Worm (Caenorhabditis elegans) whole organism, L4/young adult: ENCODE measurements around the gene mab-21.

ENCODE experiments used
- W03F9.2 ChIP-seq: fragments of 150-350 bp; optimal IDR thresholded peaks from 2 replicates; lab custom pipeline; 2014; ENCODE audit warnings: missing biosample characterization, missing genetic modification characterization
- dao-5 ChIP-seq: sonication (generic microtip); optimal IDR thresholded peaks from 2 replicates; lab custom pipeline; 2016; ENCODE audit warnings: missing genotype, missing genetic modification characterization, moderate library complexity, missing compliant biosample characterization
- him-1 ChIP-seq: sonication (generic microtip); optimal IDR thresholded peaks from 2 replicates; lab custom pipeline; 2016; ENCODE audit warnings: missing genotype, missing genetic modification reagents, missing genetic modification characterization, missing compliant biosample characterization

mab-21 gene

DNA sequence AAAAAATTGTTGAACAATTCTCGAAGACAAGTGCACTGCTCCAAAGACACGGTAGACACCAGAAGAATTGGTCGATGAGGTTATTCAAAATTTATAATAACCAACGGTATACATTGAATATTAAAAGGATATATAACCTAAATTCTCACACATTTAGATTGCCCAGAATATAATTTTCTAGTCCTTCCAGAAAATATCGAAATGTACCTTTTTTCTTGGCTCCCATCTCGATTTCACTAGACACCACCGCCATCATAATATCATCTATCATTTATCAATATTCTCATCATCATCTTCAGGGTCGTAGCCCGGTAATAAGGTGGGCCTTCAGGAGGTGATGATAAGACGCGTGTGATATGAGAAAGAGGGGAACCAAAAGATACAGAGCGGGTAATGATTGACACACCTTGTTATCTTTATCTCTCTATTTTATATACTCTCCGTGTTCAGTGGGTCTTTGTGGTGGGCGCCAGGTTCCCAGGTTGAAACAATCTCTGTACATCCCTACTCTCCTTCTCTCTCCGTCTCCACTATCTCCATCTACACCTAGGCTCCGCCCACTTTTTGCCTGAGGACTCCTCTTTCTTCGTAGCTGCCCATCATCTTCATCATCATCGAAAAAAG, at the start of gene mab-21:
mab-21 (plus strand) TSS at position 615 of the 624 bp plus-strand sequence.
- TF ChIP-seq dao-5 (tag; lab: Kevin White, UChicago): no peak
- TF ChIP-seq W03F9.2 (tag; lab: Kevin White, UChicago): no peak
- no peak for TF ChIP-seq him-1 (tag; lab: Kevin White, UChicago)

DNA sequence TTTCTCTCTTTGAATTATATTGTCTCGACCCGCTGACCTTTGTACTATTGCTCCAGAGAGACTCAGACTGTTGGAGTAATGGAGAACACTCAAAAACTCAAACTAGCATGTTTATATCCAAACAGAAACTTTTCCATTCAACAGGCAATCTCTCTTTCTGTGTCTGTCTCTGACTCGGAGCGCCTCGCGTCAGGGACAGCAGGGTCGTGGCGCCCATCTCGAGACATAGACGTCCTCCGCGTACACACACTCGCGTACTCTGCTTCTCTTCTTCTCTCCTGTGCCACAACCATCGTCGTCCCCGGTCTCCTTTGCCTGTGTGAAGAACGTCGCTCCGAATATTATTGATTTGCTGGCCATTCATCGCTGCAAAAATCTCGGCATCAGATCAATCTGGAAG, 48.6 kb upstream of the mab-21 start:
- TF ChIP-seq W03F9.2 (tag; lab: Kevin White, UChicago) (peak; percentile 20), dao-5 (tag; lab: Kevin White, UChicago) (no peak), him-1 (tag; lab: Kevin White, UChicago) (peak; percentile 32)

DNA sequence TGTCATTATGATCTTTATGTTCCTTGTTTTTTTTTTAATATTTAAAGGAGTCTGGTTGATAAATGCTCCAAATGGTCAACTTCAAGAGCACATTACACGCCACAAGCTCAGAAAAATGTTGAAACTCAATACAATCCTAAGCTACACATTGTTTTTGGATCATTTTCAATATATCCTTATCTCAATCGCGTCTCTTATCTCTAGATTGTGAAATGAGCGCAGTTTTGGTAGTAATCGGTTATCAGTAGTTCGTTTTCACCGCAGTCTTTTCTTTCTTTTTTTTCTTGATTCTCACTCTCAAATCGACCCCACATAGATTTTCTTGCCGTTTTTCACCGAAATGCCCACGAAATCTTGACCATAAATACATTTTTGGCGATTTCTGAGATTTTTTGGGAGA, 47.7 kb upstream of the mab-21 start:
- TF ChIP-seq him-1 (tag; lab: Kevin White, UChicago): no peak
- no peak for TF ChIP-seq W03F9.2 (tag; lab: Kevin White, UChicago)
- no peak for TF ChIP-seq dao-5 (tag; lab: Kevin White, UChicago)

DNA sequence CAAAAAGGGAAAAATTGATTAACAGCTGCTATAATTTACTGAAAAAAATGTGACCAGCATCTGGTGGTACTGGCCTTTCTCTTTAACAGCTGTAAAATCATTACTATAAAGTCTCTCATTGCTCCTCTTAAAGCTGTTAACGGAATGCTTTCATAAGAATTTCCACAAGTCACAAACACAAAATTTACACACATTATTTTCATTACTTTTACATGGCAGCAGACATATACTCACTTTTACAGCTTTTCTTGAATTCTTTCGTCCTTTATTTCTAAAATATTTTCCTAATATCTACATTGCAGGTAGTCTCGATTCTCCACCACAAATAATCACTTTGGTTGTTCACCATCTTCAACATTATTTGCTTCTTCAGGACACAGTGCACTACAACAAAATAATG, 47.2 kb upstream of the mab-21 start, which contains the start of gene imph-1:
imph-1 (plus strand) TSS at position 301 of the 400 bp plus-strand sequence.
- TF ChIP-seq dao-5 (tag; lab: Kevin White, UChicago) (no peak), him-1 (tag; lab: Kevin White, UChicago) (no peak), W03F9.2 (tag; lab: Kevin White, UChicago) (no peak)

DNA sequence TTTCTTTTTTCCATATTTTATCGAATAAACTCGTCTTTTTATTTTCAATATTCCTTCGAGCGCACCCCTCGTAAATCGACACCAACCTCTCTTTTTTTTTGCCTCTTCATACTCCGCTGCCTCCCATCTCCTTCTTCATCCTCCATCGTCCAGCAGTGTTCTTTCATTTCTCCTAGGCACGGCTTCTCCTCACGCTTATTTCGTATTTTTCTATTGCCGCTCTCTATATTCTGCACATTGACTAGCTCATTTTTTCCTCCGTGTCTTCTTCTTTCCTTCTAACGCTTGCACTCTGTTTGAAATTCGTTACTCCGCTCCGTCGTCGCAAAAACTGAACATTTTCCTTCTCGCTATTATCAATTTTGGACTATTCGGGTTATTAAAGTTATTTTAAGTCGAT, 45.2 kb upstream of the mab-21 start:
- TF ChIP-seq him-1 (tag; lab: Kevin White, UChicago): no peak
- TF ChIP-seq W03F9.2 (tag; lab: Kevin White, UChicago): no peak
- no peak for TF ChIP-seq dao-5 (tag; lab: Kevin White, UChicago)

DNA sequence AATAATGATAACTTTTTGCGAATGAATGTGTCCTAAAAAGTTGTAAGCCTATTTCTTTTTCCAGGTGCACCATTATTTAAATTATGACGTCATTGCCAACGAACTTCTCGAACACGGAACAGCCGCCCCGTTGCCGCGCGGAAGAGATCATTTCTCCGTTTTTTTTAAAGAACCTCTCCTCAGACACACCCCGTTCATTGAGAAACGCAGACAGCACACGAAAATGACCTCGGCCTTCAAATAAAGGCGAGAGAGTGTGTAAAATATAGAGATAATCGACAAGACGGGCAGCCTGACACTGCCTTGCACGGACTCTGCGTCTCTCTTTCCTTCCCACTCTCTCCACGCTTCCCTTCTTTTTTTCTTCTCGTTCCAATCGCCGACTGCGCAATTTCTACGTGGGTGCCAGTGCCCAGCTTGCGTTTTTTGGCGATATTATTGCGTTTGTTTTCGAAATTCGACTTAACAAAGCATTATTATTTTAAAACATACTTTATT, 40.1 kb upstream of the mab-21 start:
- TF ChIP-seq W03F9.2 (tag; lab: Kevin White, UChicago): peak; percentile 34
- peak; percentile 7 for TF ChIP-seq him-1 (tag; lab: Kevin White, UChicago)
- no peak for TF ChIP-seq dao-5 (tag; lab: Kevin White, UChicago)

DNA sequence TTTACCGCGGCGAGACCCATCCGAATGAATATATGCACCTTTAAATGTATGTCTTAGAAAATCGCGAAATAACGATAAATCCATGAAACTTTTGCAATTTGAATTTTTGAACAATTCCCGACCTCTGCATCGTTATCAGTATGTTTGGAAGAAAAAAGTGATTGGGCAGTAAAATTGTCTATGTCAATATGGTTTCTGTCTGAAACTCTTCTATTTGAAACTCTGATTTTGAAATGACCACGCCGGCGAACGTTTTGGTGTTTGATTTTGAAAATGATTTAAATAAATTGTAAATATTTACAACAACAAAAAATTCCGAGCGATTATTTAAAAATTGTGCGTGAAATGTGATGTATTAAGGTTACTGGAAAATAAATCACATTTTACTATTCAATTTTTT, 39.3 kb upstream of the mab-21 start:
- TF ChIP-seq W03F9.2 (tag; lab: Kevin White, UChicago) (no peak), him-1 (tag; lab: Kevin White, UChicago) (no peak), dao-5 (tag; lab: Kevin White, UChicago) (no peak)

DNA sequence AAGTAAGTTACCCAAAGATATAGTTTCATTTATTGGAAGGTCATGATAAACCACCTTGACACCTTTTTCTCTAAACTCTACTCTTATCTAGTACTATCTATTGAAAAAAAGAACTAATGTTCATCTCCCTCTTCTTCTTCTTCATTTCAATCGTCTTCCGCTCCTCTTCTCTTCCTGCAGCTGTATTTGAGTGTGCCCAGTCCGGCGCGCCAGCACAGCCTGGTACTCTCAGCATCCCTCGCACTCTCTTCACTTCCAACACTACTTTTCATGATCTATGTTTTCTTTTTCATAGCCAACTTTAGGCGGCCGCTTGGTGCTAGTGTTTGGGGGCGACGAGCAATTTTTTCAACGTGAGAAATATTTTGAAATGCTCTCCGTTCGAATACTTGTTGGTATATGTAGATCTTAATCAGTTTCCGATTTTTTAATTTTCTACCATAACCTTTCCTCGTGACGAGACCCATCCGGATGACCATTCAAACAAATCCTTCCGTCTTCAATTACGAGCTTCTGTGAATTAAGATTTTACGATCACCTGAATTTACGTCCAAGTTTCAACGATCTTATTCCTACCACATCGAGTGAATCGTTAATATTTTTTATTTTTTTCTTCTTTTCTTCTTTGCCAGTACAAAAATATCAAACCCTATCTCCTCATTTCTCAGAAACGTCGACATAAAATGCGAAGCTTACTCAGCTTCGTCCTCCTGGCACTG, 38.3 kb upstream of the mab-21 start, which contains the start of gene pan-1:
pan-1 (plus strand) TSS at position 669 of the 719 bp plus-strand sequence.
- TF ChIP-seq dao-5 (tag; lab: Kevin White, UChicago) (no peak), him-1 (tag; lab: Kevin White, UChicago) (no peak), W03F9.2 (tag; lab: Kevin White, UChicago) (peak; percentile 43)

DNA sequence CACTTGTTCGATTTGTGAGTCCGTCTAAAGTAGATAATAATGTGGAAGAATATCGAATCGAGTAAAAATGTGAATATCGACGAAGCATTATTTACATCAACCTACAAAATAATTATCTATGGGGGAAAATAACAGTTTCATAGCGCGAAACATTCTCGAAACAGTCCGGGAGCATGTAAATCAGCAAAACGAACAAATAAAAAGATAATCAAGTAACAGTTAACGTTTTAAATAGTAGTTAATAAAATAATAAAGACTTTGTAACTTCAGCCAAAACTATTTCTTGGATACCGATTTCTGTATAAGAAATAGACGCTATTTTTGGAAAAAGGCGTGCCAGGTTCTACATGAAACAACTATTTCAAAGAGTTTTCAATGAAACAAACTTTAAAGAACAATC, 32.5 kb upstream of the mab-21 start, which contains the start of gene mlcd-1:
mlcd-1 (minus strand) TSS at position 101 of the 400 bp plus-strand sequence.
- no peak for TF ChIP-seq W03F9.2 (tag; lab: Kevin White, UChicago)
- no peak for TF ChIP-seq dao-5 (tag; lab: Kevin White, UChicago)

DNA sequence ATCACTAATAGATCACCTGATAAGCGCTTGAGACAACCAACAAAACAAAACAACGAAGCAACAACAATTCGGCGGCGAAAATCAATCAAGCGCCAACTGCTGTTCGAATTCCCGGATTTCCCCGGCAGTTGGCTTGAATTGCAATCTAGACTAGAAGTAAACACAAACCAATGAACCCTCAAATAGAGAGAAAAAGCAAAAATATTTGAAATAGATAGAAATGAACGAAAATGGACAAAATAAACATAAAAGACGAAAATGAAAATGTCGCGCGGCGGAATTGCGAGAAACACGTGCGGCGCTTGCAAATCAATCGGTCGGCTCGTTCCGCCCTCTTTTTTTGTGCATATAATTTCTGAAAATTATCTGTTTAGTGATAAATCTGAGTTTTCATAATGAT, 32.1 kb upstream of the mab-21 start, which contains the start of gene idhg-1:
idhg-1 (plus strand) TSS at position 343 of the 400 bp plus-strand sequence.
- peak; percentile 80 for TF ChIP-seq W03F9.2 (tag; lab: Kevin White, UChicago)
- TF ChIP-seq dao-5 (tag; lab: Kevin White, UChicago): peak; percentile 54
- TF ChIP-seq him-1 (tag; lab: Kevin White, UChicago): peak; percentile 66

DNA sequence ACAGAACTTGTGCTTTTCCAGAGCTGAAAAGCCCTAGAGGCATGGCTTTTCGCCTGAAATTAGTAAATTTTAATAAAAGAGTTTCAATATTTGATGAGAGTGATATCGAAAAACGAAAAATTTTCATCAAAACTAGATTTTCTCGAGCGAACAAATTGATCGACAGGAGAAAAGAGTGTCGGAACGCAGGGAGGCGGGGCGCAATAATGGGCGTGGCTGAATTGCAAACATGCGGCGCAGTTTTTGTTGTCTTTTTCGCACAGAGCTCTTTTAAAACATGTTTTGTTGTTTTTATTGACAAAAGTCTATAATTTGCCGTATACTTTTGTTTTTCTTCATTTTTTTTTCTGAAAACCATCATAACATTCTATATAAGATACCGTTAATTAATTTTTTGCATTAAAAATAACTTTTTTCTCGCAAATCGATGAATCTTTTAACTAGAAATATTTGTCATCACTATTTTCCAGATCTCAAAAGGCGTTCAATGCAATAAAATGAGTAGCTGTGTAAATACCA, 22.1 kb upstream of the mab-21 start, which contains the start of the genes sel-5 and wdr-48:
sel-5 (minus strand) TSS at position 53 of the 519 bp plus-strand sequence.
wdr-48 (plus strand) TSS at position 469 of the 519 bp plus-strand sequence.
- no peak for TF ChIP-seq dao-5 (tag; lab: Kevin White, UChicago)
- TF ChIP-seq W03F9.2 (tag; lab: Kevin White, UChicago): peak; percentile 48
- no peak for TF ChIP-seq him-1 (tag; lab: Kevin White, UChicago)

DNA sequence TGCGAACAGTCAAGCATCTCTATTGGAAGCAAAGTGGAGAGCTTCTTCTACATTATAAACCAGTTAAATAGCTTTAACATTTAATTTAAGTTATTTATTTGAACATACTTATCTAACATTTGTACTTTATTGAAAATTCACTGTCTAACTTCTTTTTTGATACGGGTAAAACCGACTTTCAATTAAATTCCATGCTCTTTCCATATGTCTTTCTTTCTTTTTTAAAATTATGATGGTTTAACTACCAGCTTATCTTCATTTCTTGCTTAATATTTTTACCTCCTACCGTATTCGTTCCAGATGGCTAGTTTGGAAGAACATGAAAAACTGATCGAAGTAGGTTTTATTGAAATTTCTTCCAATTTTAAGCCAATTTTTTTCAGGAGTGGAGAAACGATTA, 19.1 kb upstream of the mab-21 start, which contains the start of gene F35G12.12:
F35G12.12 (plus strand) TSS at position 301 of the 400 bp plus-strand sequence.
- TF ChIP-seq dao-5 (tag; lab: Kevin White, UChicago): no peak
- no peak for TF ChIP-seq him-1 (tag; lab: Kevin White, UChicago)
- TF ChIP-seq W03F9.2 (tag; lab: Kevin White, UChicago): no peak
